Worm (Caenorhabditis elegans): Measurements from ENCODE around the gene him-3.

DNA sequence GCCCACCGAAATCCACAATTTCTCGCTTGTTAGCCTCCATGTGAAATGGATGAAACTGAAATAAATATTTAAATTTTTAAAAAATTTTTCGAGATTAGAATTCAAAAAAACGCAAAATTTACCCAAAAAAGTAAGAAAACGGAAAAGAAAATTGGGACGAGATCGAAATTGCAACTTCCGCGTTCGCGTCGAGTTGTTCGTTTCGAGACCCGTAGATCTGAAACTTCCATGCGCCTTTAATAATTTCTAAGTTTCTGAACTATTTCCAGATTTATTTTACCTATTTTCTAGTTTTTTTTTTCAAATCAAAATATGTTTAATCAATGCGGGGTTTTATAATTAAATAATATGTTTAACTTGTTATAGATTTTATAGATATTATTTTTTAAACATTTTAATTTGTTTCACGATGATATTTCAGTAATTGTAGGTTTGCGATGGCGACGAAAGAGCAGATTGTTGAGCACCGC is at the start of gene him-3, which contains the start of gene pgl-1:
- TF ChIP-seq snpc-4 (tag; optimal IDR thresholded peaks at IDR 0.05) (no peak), nhr-76 (tag; optimal IDR thresholded peaks at IDR 0.05) (no peak)

All from whole organism, L3 larva.